Worm (Caenorhabditis elegans) whole organism, midembryonic: ENCODE data around the gene lin-7.

ENCODE experiments used
- T22C8.4 ChIP-seq: fragments of 200-800 bp; sonication (Bioruptor generic); IDR thresholded peaks from 2 replicates; pipeline ENCODE4 v1.3.6; 2022; ENCODE audit warnings: missing genetic modification characterization, missing compliant biosample characterization
- flt-1 ChIP-seq: fragments of 200-800 bp; sonication (Bioruptor generic); IDR thresholded peaks from 2 replicates; pipeline ENCODE4 v1.3.6; 2022; ENCODE audit warnings: missing genetic modification characterization, missing compliant biosample characterization
- klf-2 ChIP-seq: fragments of 200-800 bp; sonication (Bioruptor generic); conservative IDR thresholded peaks from 2 replicates; pipeline ENCODE4 v1.3.6; 2022; ENCODE audit warnings: missing genetic modification reagents, missing genetic modification characterization, missing compliant biosample characterization
- tab-1 ChIP-seq: fragments of 200-800 bp; sonication (Bioruptor generic); IDR thresholded peaks from 2 replicates; pipeline ENCODE4 v1.3.6; 2022; ENCODE audit warnings: missing genetic modification characterization, missing compliant biosample characterization

DNA sequence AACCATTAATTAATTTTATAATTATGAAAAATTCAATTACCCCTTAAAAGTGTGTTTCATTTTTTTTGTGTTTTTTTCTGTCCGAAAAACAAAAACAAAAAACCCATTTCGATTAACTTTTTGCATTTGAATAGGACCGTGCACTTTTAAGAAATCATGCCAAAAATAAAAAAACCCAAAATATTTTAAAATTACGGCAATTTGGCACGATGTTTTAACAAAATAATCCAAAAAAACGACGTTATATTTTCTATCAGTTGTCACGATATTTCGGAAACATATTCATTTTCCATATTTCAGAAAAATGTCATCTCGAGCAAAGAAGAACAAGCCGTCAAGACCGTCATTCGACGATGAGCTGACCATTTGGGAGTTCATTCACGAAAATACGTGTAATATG lies 12.5 kb upstream of the lin-7 start, which contains the start of gene tebp-1:
- TF ChIP-seq flt-1 (GFP tag; lab: Robert Waterston, UW) (no peak), T22C8.4 (GFP tag; lab: Robert Waterston, UW) (no peak), klf-2 (no peak), tab-1 (GFP tag; lab: Robert Waterston, UW) (no peak)
